Worm (Caenorhabditis elegans): Measurements from ENCODE around the gene T22B7.4.

The T22B7.4 gene

DNA sequence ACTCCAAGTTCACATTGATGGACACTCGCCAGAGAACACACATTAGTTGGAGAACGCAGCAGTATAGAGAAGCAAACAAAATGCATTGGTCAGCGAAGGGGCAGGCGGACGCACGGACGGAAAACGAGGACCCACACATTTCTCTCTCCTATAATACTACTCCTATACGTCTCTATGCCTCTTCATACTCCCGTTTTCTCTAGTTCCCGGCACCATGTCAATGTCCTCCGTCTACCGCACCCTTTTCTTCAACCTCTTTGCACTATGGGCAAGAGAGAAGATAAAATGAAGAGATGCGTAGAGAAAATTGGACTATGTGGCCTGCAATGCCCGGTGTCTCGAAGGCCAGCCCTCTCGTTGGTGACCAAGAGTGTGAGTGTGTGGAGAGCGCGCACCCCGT, 44.9 kb upstream of the T22B7.4 start, which contains the start of gene set-20 (continued):
- TF ChIP-seq ctbp-1 (GFP tag; IDR thresholded peaks at IDR 0.05) (0 out of 2 replicates have a peak, but pooled peaks have one; percentile 12), D1046.2 (GFP tag; IDR thresholded peaks at IDR 0.05) (no peak)

DNA sequence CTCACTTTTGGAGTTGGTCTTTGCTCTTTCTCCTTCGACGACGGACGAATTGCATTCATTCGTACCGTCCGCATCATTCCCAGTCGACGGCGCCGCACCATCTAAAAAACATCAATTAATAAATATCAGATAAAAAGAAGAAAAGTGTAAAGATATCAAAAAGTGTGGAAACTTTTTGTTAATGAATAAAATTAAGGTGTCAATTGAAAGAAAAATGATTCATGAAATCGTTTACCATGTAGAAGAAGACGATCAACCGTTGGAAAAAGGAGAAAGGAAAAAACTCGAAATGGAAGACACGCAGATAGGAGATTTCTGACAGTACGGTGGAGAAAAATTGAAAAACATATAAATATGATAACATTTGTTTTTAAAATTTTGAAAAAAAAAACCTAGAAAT, 38.9 kb upstream of the T22B7.4 start, which contains the start of gene set-19:
Gene set-19, minus strand, starts transcription at position 101 of the 400 bp plus-strand sequence.
- TF ChIP-seq php-3 (GFP tag; IDR thresholded peaks at IDR 0.05) (no peak), lin-39 (tag; optimal IDR thresholded peaks at IDR 0.05) (no peak), Y48G9A.11 (GFP tag; IDR thresholded peaks at IDR 0.05) (no peak), ztf-11 (tag; optimal IDR thresholded peaks at IDR 0.05) (no peak), ztf-7 (tag; optimal IDR thresholded peaks at IDR 0.05) (no peak), egl-27 (tag; optimal IDR thresholded peaks at IDR 0.05) (no peak), nhr-102 (tag; optimal IDR thresholded peaks at IDR 0.05) (no peak), mes-2 (tag; optimal IDR thresholded peaks at IDR 0.05; ENCODE audit: poor library complexity, severe bottlenecking) (no peak), madf-5 (GFP tag; IDR thresholded peaks at IDR 0.05) (no peak), duxl-1 (tag; optimal IDR thresholded peaks at IDR 0.05; ENCODE audit: poor library complexity) (no peak), rbr-2 (tag; optimal IDR thresholded peaks at IDR 0.05) (no peak), ZK337.2 (GFP tag; IDR thresholded peaks at IDR 0.05) (no peak), nhr-11 (tag; optimal IDR thresholded peaks at IDR 0.05) (no peak), unc-39 (tag; optimal IDR thresholded peaks at IDR 0.05) (no peak), daf-19 (GFP tag; conservative IDR thresholded peaks at IDR 0.05) (no peak), dve-1 (tag; optimal IDR thresholded peaks at IDR 0.05; ENCODE audit: insufficient read depth) (no peak)

- TF ChIP-seq F49E8.2 (tag; optimal IDR thresholded peaks at IDR 0.05; ENCODE audit: borderline replicate concordance), result no peak
- TF ChIP-seq F37D6.2 (tag; optimal IDR thresholded peaks at IDR 0.05), result no peak
- no peak for TF ChIP-seq nhr-76 (tag; optimal IDR thresholded peaks at IDR 0.05)
- no peak for TF ChIP-seq Y5F2A.4 (GFP tag; optimal IDR thresholded peaks at IDR 0.05)
- peak in 1 of 2 experiments; percentile 12 for TF ChIP-seq unc-62 (GFP tag; optimal IDR thresholded peaks at IDR 0.05 in 1 of 2)
- no peak for TF ChIP-seq unc-62 (tag; optimal IDR thresholded peaks at IDR 0.05)
- no peak for TF ChIP-seq nhr-28 (tag; optimal IDR thresholded peaks at IDR 0.05)
- TF ChIP-seq aha-1 (tag), result peak; percentile 91
- TF ChIP-seq madf-5 (GFP tag; IDR thresholded peaks at IDR 0.05), result no peak
- TF ChIP-seq dve-1 (tag; optimal IDR thresholded peaks at IDR 0.05; ENCODE audit: insufficient read depth), result no peak
- no peak for TF ChIP-seq mdt-29 (GFP tag; IDR thresholded peaks at IDR 0.05)
- no peak for TF ChIP-seq hlh-11 (tag; optimal IDR thresholded peaks at IDR 0.05)
- TF ChIP-seq rbr-2 (tag; optimal IDR thresholded peaks at IDR 0.05), result no peak
Observed at ce11 chrX:5672615-5673014, 31.4 kb upstream of the T22B7.4 start.

- TF ChIP-seq tag-97 (GFP tag; IDR thresholded peaks at IDR 0.05) (no peak), pqm-1 (tag; optimal IDR thresholded peaks at IDR 0.05) (peak; percentile 61), nhr-102 (tag; optimal IDR thresholded peaks at IDR 0.05) (no peak), daf-16 (GFP tag; optimal IDR thresholded peaks at IDR 0.05) (no peak), daf-16 (tag; optimal IDR thresholded peaks at IDR 0.05) (peak; percentile 53), lsy-2 (tag; optimal IDR thresholded peaks at IDR 0.05) (no peak), nhr-28 (tag; optimal IDR thresholded peaks at IDR 0.05) (peak; percentile 18), zag-1 (tag; optimal IDR thresholded peaks at IDR 0.05) (no peak), php-3 (GFP tag; IDR thresholded peaks at IDR 0.05) (0 out of 2 replicates have a peak, but pooled peaks have one; percentile 40)
Observed at ce11 chrX:5670829-5671228, 29.6 kb upstream of the T22B7.4 start.

- TF ChIP-seq ZK546.5 (tag; optimal IDR thresholded peaks at IDR 0.05), result no peak
- no peak for TF ChIP-seq ceh-82 (tag; optimal IDR thresholded peaks at IDR 0.05)
- TF ChIP-seq spr-3 (GFP tag; optimal IDR thresholded peaks at IDR 0.05), result no peak
- TF ChIP-seq F44E2.7 (GFP tag; IDR thresholded peaks at IDR 0.05), result no peak
- TF ChIP-seq daf-8 (GFP tag; IDR thresholded peaks at IDR 0.05), result no peak
- TF ChIP-seq ztf-7 (tag; optimal IDR thresholded peaks at IDR 0.05), result no peak
- TF ChIP-seq zfp-2 (tag; optimal IDR thresholded peaks at IDR 0.05), result no peak
- no peak for TF ChIP-seq snpc-1.2 (GFP tag; IDR thresholded peaks at IDR 0.05)
- peak; percentile 42; the same call in 1 of the 2 replicates for TF ChIP-seq nhr-41 (GFP tag; IDR thresholded peaks at IDR 0.05)
- peak; percentile 15 for TF ChIP-seq nhr-6 (tag; optimal IDR thresholded peaks at IDR 0.05)
- no peak for TF ChIP-seq ceh-44 (GFP tag; IDR thresholded peaks at IDR 0.05)
- peak; percentile 69 for TF ChIP-seq hlh-11 (tag; optimal IDR thresholded peaks at IDR 0.05)
- no peak for TF ChIP-seq egl-43 (GFP tag; IDR thresholded peaks at IDR 0.05)
- TF ChIP-seq daf-16 (GFP tag; optimal IDR thresholded peaks at IDR 0.05), result no peak
- peak; percentile 81 for TF ChIP-seq daf-16 (tag; optimal IDR thresholded peaks at IDR 0.05)
- TF ChIP-seq mdl-1 (tag; optimal IDR thresholded peaks at IDR 0.05), result no peak
Observed at ce11 chrX:5669733-5670132, 28.5 kb upstream of the T22B7.4 start.

Measured in whole organism, L4 larva.